Fruit fly (Drosophila melanogaster): ENCODE measurements around the gene Taf7.

The Taf7 gene

dm6 chr3R:7892246-7893000 is 14.7 kb upstream of the Taf7 start (continued):
- TF ChIP-seq CG11085 (GFP tag; IDR thresholded peaks at IDR 0.05), result peak; percentile 58; the same call in 1 of the 2 replicates
- no peak for TF ChIP-seq trem (tag; optimal IDR thresholded peaks at IDR 0.05)
- TF ChIP-seq Lim3 (GFP tag; IDR thresholded peaks at IDR 0.05), result no peak
- TF ChIP-seq gfzf (GFP tag; optimal IDR thresholded peaks at IDR 0.05), result no peak
- TF ChIP-seq vfl (GFP tag; optimal IDR thresholded peaks at IDR 0.05), result no peak
- peak; percentile 79 for TF ChIP-seq slbo (GFP tag; IDR thresholded peaks at IDR 0.05)
- peak; percentile 69 for TF ChIP-seq al (GFP tag; IDR thresholded peaks at IDR 0.05)
- TF ChIP-seq zf30C (GFP tag; optimal IDR thresholded peaks at IDR 0.05), result no peak
- no peak for TF ChIP-seq CG3838 (GFP tag; optimal IDR thresholded peaks at IDR 0.05)
- TF ChIP-seq stwl (tag; optimal IDR thresholded peaks at IDR 0.05), result no peak
- TF ChIP-seq Taf1 (GFP tag; IDR thresholded peaks at IDR 0.05), result peak; percentile 62
- TF ChIP-seq CG15696 (tag; optimal IDR thresholded peaks at IDR 0.05), result no peak
- TF ChIP-seq Oaz (GFP tag; IDR thresholded peaks at IDR 0.05), result no peak
- 0 out of 2 replicates have a peak, but pooled peaks have one; percentile 32 for TF ChIP-seq klu (GFP tag; IDR thresholded peaks at IDR 0.05)
- TF ChIP-seq CG2202 (tag; optimal IDR thresholded peaks at IDR 0.05), result no peak
- no peak for TF ChIP-seq Max (GFP tag; optimal IDR thresholded peaks at IDR 0.05)
- peak; percentile 50 for TF ChIP-seq Hmr (GFP tag; optimal IDR thresholded peaks at IDR 0.05)
- no peak for TF ChIP-seq HLH4C (GFP tag; IDR thresholded peaks at IDR 0.05; ENCODE audit: partially characterized antibody)
- TF ChIP-seq HLH3B (GFP tag; IDR thresholded peaks at IDR 0.05), result no peak; the same call in none of the 2 replicates
- no peak for TF ChIP-seq Scr (GFP tag; IDR thresholded peaks at IDR 0.05; ENCODE audit: partially characterized antibody)
- no peak for TF ChIP-seq CG8359 (GFP tag; optimal IDR thresholded peaks at IDR 0.05; ENCODE audit: borderline replicate concordance)
- TF ChIP-seq luna (GFP tag; optimal IDR thresholded peaks at IDR 0.05), result no peak
- 0 out of 3 replicates have a peak, but pooled peaks have one; percentile 28 for TF ChIP-seq CG7357 (GFP tag; IDR thresholded peaks at IDR 0.05)
- TF ChIP-seq CG3281 (GFP tag; optimal IDR thresholded peaks at IDR 0.05), result peak; percentile 50
- TF ChIP-seq CG17802 (tag; optimal IDR thresholded peaks at IDR 0.05), result no peak
- TF ChIP-seq E2f1 (GFP tag; IDR thresholded peaks at IDR 0.05), result peak; percentile 32; the same call in 1 of the 2 replicates
- no peak for TF ChIP-seq emc (GFP tag; optimal IDR thresholded peaks at IDR 0.05)
- no peak for TF ChIP-seq dpn (GFP tag; optimal IDR thresholded peaks at IDR 0.05)
- TF ChIP-seq Sin3A (optimal IDR thresholded peaks at IDR 0.05), result no peak
- no peak for TF ChIP-seq CG11695 (GFP tag; IDR thresholded peaks at IDR 0.05)
- peak; percentile 5 for TF ChIP-seq schlank (tag; optimal IDR thresholded peaks at IDR 0.05)
- no peak for TF ChIP-seq CG5953 (GFP tag; IDR thresholded peaks at IDR 0.05)
- TF ChIP-seq CG14014 (GFP tag; IDR thresholded peaks at IDR 0.05), result peak; percentile 42; the same call in 1 of the 2 replicates
- TF ChIP-seq CG11504 (tag; optimal IDR thresholded peaks at IDR 0.05), result peak; percentile 75
- peak; percentile 59 for TF ChIP-seq Aef1 (GFP tag; IDR thresholded peaks at IDR 0.05)
- TF ChIP-seq CG7839 (tag; optimal IDR thresholded peaks at IDR 0.05), result peak; percentile 43
- TF ChIP-seq CG18011 (GFP tag; optimal IDR thresholded peaks at IDR 0.05), result no peak
- TF ChIP-seq gcm2 (GFP tag; optimal IDR thresholded peaks at IDR 0.05), result no peak
- TF ChIP-seq Xbp1 (GFP tag; optimal IDR thresholded peaks at IDR 0.05), result no peak
- TF ChIP-seq Dbx (GFP tag; IDR thresholded peaks at IDR 0.05), result peak; percentile 79
- no peak for TF ChIP-seq gro (GFP tag; optimal IDR thresholded peaks at IDR 0.05)
- TF ChIP-seq Kr (GFP tag; optimal IDR thresholded peaks at IDR 0.05), result no peak
- TF ChIP-seq HLHmδ (GFP tag; optimal IDR thresholded peaks at IDR 0.05), result no peak
- no peak for TF ChIP-seq danr (GFP tag; IDR thresholded peaks at IDR 0.05)
- TF ChIP-seq tup (GFP tag; optimal IDR thresholded peaks at IDR 0.05), result no peak
- no peak for TF ChIP-seq Nf-YC (tag; optimal IDR thresholded peaks at IDR 0.05)
- peak; percentile 54 for TF ChIP-seq gem (tag; optimal IDR thresholded peaks at IDR 0.05)
- TF ChIP-seq crp (GFP tag; optimal IDR thresholded peaks at IDR 0.05), result no peak
- TF ChIP-seq H2.0 (GFP tag; IDR thresholded peaks at IDR 0.05), result peak; percentile 43
- TF ChIP-seq CG15269 (tag; optimal IDR thresholded peaks at IDR 0.05), result peak; percentile 24

All from whole organism, embryonic.